Worm (Caenorhabditis elegans) whole organism, L4 larva: ENCODE measurements around the gene C37C3.10.

ENCODE experiments used
- D1046.2 ChIP-seq: fragments of 200-800 bp; sonication (Bioruptor generic); IDR thresholded peaks from 2 replicates; pipeline ENCODE4 v1.3.6; 2022; ENCODE audit warnings: missing genetic modification characterization, missing compliant biosample characterization
- R02D3.7 ChIP-seq: fragments of 150-350 bp; sonication (generic microtip); optimal IDR thresholded peaks from 3 replicates; lab custom pipeline; 2014; ENCODE audit warnings: missing biosample characterization, missing genetic modification characterization
- Y105C5A.15 ChIP-seq: fragments of 200-800 bp; sonication (Bioruptor generic); IDR thresholded peaks from 2 replicates; pipeline ENCODE4 v1.3.6; 2022; ENCODE audit warnings: missing genetic modification characterization, missing compliant biosample characterization
- ZK337.2 ChIP-seq: fragments of 200-800 bp; sonication (Bioruptor generic); IDR thresholded peaks from 2 replicates; pipeline ENCODE4 v1.3.6; 2022; ENCODE audit warnings: missing genetic modification reagents, missing genetic modification characterization, missing compliant biosample characterization
- arid-1 ChIP-seq: fragments of 200-800 bp; sonication (Bioruptor generic); conservative IDR thresholded peaks from 2 replicates; pipeline ENCODE4 v1.3.6; 2022; ENCODE audit warnings: missing genetic modification reagents, missing genetic modification characterization, missing compliant biosample characterization
- attf-4 ChIP-seq: sonication (generic microtip); optimal IDR thresholded peaks from 3 replicates; lab custom pipeline; 2017; ENCODE audit warnings: missing biosample characterization, missing genetic modification characterization
- ces-1 ChIP-seq: fragments of 150-350 bp; sonication (generic microtip); optimal IDR thresholded peaks from 4 replicates; lab custom pipeline; 2014; ENCODE audit warnings: missing biosample characterization, missing genetic modification reagents, missing genetic modification characterization
- daf-16 ChIP-seq, 3 experiments: sonication (generic microtip); optimal IDR thresholded peaks; 2 replicates each; lab custom pipeline; 2016 to 2017; ENCODE audit warnings: missing genetic modification characterization in 3 of 3, missing genetic modification reagents in 3 of 3, mild to moderate bottlenecking in 2 of 3, missing compliant biosample characterization in 2 of 3, missing biosample characterization in 1 of 3, moderate library complexity in 1 of 3
- dmd-6 ChIP-seq: fragments of 200-800 bp; sonication (Bioruptor generic); IDR thresholded peaks from 2 replicates; pipeline ENCODE4 v1.3.6; 2022; ENCODE audit warnings: missing genetic modification reagents, missing genetic modification characterization, missing compliant biosample characterization
- duxl-1 ChIP-seq: sonication (generic microtip); optimal IDR thresholded peaks from 2 replicates; lab custom pipeline; 2016; ENCODE audit warnings: mild to moderate bottlenecking, missing genetic modification characterization, moderate library complexity, missing compliant biosample characterization; ENCODE audit not compliant: poor library complexity
- dve-1 ChIP-seq: sonication (generic microtip); optimal IDR thresholded peaks from 2 replicates; lab custom pipeline; 2017; ENCODE audit warnings: antibody characterized with exemption, mild to moderate bottlenecking, missing genetic modification characterization, missing compliant biosample characterization; ENCODE audit not compliant: insufficient read depth
- egl-27 ChIP-seq: sonication (generic microtip); optimal IDR thresholded peaks from 3 replicates; lab custom pipeline; 2017; ENCODE audit warnings: missing biosample characterization, missing genetic modification reagents, missing genetic modification characterization
- fkh-10 ChIP-seq: fragments of 150-350 bp; optimal IDR thresholded peaks from 2 replicates; lab custom pipeline; 2014; ENCODE audit warnings: missing biosample characterization, missing genetic modification reagents, missing genetic modification characterization
- hlh-30 ChIP-seq: sonication (generic microtip); optimal IDR thresholded peaks from 2 replicates; lab custom pipeline; 2017; ENCODE audit warnings: antibody characterized with exemption, mild to moderate bottlenecking, missing genetic modification characterization, missing compliant biosample characterization; ENCODE audit not compliant: insufficient read depth
- jun-1 ChIP-seq: fragments of 150-350 bp; optimal IDR thresholded peaks from 2 replicates; lab custom pipeline; 2014; ENCODE audit warnings: missing biosample characterization, missing genetic modification reagents, missing genetic modification characterization
- lim-7 ChIP-seq: fragments of 200-800 bp; sonication (Bioruptor generic); IDR thresholded peaks from 2 replicates; pipeline ENCODE4 v1.3.6; 2022; ENCODE audit warnings: missing genetic modification characterization, missing compliant biosample characterization
- lin-1 ChIP-seq: fragments of 200-800 bp; sonication (Bioruptor generic); IDR thresholded peaks from 2 replicates; pipeline ENCODE4 v1.3.6; 2022; ENCODE audit warnings: missing genetic modification reagents, missing genetic modification characterization, missing compliant biosample characterization
- lin-15B ChIP-seq: fragments of 150-350 bp; sonication (generic microtip); optimal IDR thresholded peaks from 3 replicates; lab custom pipeline; 2014; ENCODE audit warnings: missing biosample characterization, missing genetic modification characterization
- lin-38 ChIP-seq: fragments of 200-800 bp; sonication (Bioruptor generic); IDR thresholded peaks from 2 replicates; pipeline ENCODE4 v1.3.6; 2022; ENCODE audit warnings: missing genetic modification reagents, missing genetic modification characterization, missing compliant biosample characterization
- lin-39 ChIP-seq: fragments of 150-350 bp; optimal IDR thresholded peaks from 2 replicates; lab custom pipeline; 2014; ENCODE audit warnings: missing biosample characterization, missing genetic modification reagents, missing genetic modification characterization
- mdl-1 ChIP-seq, 2 experiments: fragments of 150-350 bp in 1 of 2; sonication (generic microtip) in 1 of 2; optimal IDR thresholded peaks; 2 replicates each; lab custom pipeline; 2014 to 2017; ENCODE audit warnings: missing biosample characterization in 2 of 2, missing genetic modification characterization in 2 of 2
- mep-1 ChIP-seq: fragments of 150-350 bp; sonication (generic microtip); optimal IDR thresholded peaks from 3 replicates; lab custom pipeline; 2014; ENCODE audit warnings: missing biosample characterization, missing genetic modification characterization
- mes-2 ChIP-seq: sonication (generic microtip); optimal IDR thresholded peaks from 2 replicates; lab custom pipeline; 2016; ENCODE audit warnings: missing genotype, mild to moderate bottlenecking, missing genetic modification characterization, missing compliant biosample characterization; ENCODE audit not compliant: poor library complexity, severe bottlenecking
- nhr-76 ChIP-seq: fragments of 150-350 bp; optimal IDR thresholded peaks from 2 replicates; lab custom pipeline; 2014; ENCODE audit warnings: missing biosample characterization, missing genetic modification characterization
- nhr-77 ChIP-seq: fragments of 150-350 bp; optimal IDR thresholded peaks from 2 replicates; lab custom pipeline; 2014; ENCODE audit warnings: missing biosample characterization, missing genetic modification characterization
- php-3 ChIP-seq: fragments of 200-800 bp; sonication (Bioruptor generic); IDR thresholded peaks from 2 replicates; pipeline ENCODE4 v1.3.6; 2022; ENCODE audit warnings: missing genetic modification reagents, missing genetic modification characterization, missing compliant biosample characterization
- pqm-1 ChIP-seq: sonication (generic microtip); optimal IDR thresholded peaks from 2 replicates; lab custom pipeline; 2017; ENCODE audit warnings: missing biosample characterization, missing genetic modification characterization
- sdz-12 ChIP-seq: fragments of 200-800 bp; sonication (Bioruptor generic); optimal IDR thresholded peaks from 2 replicates; lab custom pipeline; 2018; ENCODE audit warnings: mild to moderate bottlenecking, missing genetic modification characterization, missing compliant biosample characterization
- spr-1 ChIP-seq: sonication (generic microtip); optimal IDR thresholded peaks from 2 replicates; lab custom pipeline; 2016; ENCODE audit warnings: mild to moderate bottlenecking, missing genetic modification characterization, missing compliant biosample characterization
- tag-97 ChIP-seq: fragments of 200-800 bp; sonication (Bioruptor generic); IDR thresholded peaks from 2 replicates; pipeline ENCODE4 v1.3.6; 2022; ENCODE audit warnings: missing genetic modification characterization, missing compliant biosample characterization
- tra-1 ChIP-seq: fragments of 200-800 bp; sonication (Bioruptor generic); IDR thresholded peaks from 2 replicates; pipeline ENCODE4 v1.3.6; 2022; ENCODE audit warnings: missing genetic modification reagents, missing genetic modification characterization, missing compliant biosample characterization
- unc-39 ChIP-seq: sonication (generic microtip); optimal IDR thresholded peaks from 2 replicates; lab custom pipeline; 2017; ENCODE audit warnings: missing biosample characterization, missing genetic modification characterization
- unc-62 ChIP-seq, 3 experiments: fragments of 150-350 bp in 1 of 3; sonication (generic microtip); optimal IDR thresholded peaks in 2 of 3; peaks in 1 of 3; 1 replicate in 1 of 3; 2 replicates in 2 of 3; lab custom pipeline; 2014 to 2017; ENCODE audit warnings: missing biosample characterization in 3 of 3, missing genetic modification characterization in 3 of 3, missing genetic modification reagents in 3 of 3, missing genotype in 1 of 3
- zag-1 ChIP-seq: fragments of 150-350 bp; optimal IDR thresholded peaks from 2 replicates; lab custom pipeline; 2014; ENCODE audit warnings: missing biosample characterization, missing genetic modification characterization
- zfp-3 ChIP-seq: fragments of 200-800 bp; sonication (Bioruptor generic); conservative IDR thresholded peaks from 2 replicates; pipeline ENCODE4 v1.3.6; 2022; ENCODE audit warnings: missing genetic modification reagents, missing genetic modification characterization, missing compliant biosample characterization
- zip-2 ChIP-seq: fragments of 150-350 bp; optimal IDR thresholded peaks from 2 replicates; lab custom pipeline; 2014; ENCODE audit warnings: missing biosample characterization, missing genetic modification characterization
- ztf-11 ChIP-seq: fragments of 150-350 bp; optimal IDR thresholded peaks from 2 replicates; lab custom pipeline; 2014; ENCODE audit warnings: missing biosample characterization, missing genetic modification characterization
- ztf-7 ChIP-seq: fragments of 150-350 bp; optimal IDR thresholded peaks from 2 replicates; lab custom pipeline; 2014; ENCODE audit warnings: missing biosample characterization, missing genetic modification characterization

C37C3.10 gene

ce11 chrV:7863020-7863523 is at the start of gene C37C3.10:
Gene C37C3.10 (minus strand): TSS chrV:7863070.
- peak; percentile 22; the same call in 1 of the 2 replicates for TF ChIP-seq dmd-6
- no peak for TF ChIP-seq tra-1
- no peak for TF ChIP-seq ces-1
- TF ChIP-seq, all 104 proteins: peak for 1

- TF ChIP-seq daf-16 (GFP tag; optimal IDR thresholded peaks at IDR 0.05; lab: Kevin White, UChicago) (peak in 1 of 2 experiments; percentile 94), daf-16 (tag; optimal IDR thresholded peaks at IDR 0.05; lab: Kevin White, UChicago) (no peak), spr-1 (tag; lab: Kevin White, UChicago) (no peak)
These were observed 45.6 kb upstream of the C37C3.10 start for ce11 chrV:7908431-7908830.

- TF ChIP-seq zag-1 (no peak), lin-39 (tag; lab: Kevin White, UChicago) (no peak), ZK337.2 (GFP tag; lab: Robert Waterston, UW) (no peak), lim-7 (no peak), jun-1 (no peak), ztf-11 (no peak), D1046.2 (GFP tag; lab: Robert Waterston, UW) (no peak), unc-62 (GFP tag; optimal IDR thresholded peaks at IDR 0.05 in 1 of 2; lab: Kevin White, UChicago) (peak in 1 of 2 experiments; percentile 80), unc-62 (tag; optimal IDR thresholded peaks at IDR 0.05; lab: Kevin White, UChicago) (no peak), lin-38 (GFP tag; lab: Robert Waterston, UW) (no peak), mep-1 (no peak), hlh-30 (tag; lab: Kevin White, UChicago) (no peak), egl-27 (tag; lab: Kevin White, UChicago) (no peak), fkh-10 (GFP tag; lab: Kevin White, UChicago) (peak; percentile 92), tag-97 (GFP tag; lab: Robert Waterston, UW) (no peak), Y105C5A.15 (GFP tag; lab: Robert Waterston, UW) (no peak), lin-1 (GFP tag; lab: Robert Waterston, UW) (no peak), arid-1 (GFP tag; lab: Robert Waterston, UW) (no peak), daf-16 (GFP tag; optimal IDR thresholded peaks at IDR 0.05; lab: Kevin White, UChicago) (no peak), daf-16 (tag; optimal IDR thresholded peaks at IDR 0.05; lab: Kevin White, UChicago) (no peak)
These were observed 41.5 kb upstream of the C37C3.10 start for ce11 chrV:7904389-7904788.

- no peak for TF ChIP-seq lin-15B (tag; lab: Kevin White, UChicago)
- no peak for TF ChIP-seq R02D3.7 (tag; lab: Kevin White, UChicago)
- TF ChIP-seq pqm-1 (tag; lab: Kevin White, UChicago), result no peak
- no peak for TF ChIP-seq mdl-1 (tag; optimal IDR thresholded peaks at IDR 0.05; lab: Kevin White, UChicago)
- TF ChIP-seq, all 104 proteins: peak for 0
These were observed 38.4 kb upstream of the C37C3.10 start for ce11 chrV:7901222-7901621.

ce11 chrV:7899761-7900160 is 36.9 kb upstream of the C37C3.10 start, which contains the start of gene F40A3.7:
Gene F40A3.7 (minus strand): TSS chrV:7899861.
- no peak for TF ChIP-seq php-3 (GFP tag; lab: Robert Waterston, UW)
- no peak for TF ChIP-seq zip-2 (tag; lab: Kevin White, UChicago)
- no peak for TF ChIP-seq zfp-3 (GFP tag; lab: Robert Waterston, UW)
- no peak for TF ChIP-seq jun-1
- TF ChIP-seq arid-1 (GFP tag; lab: Robert Waterston, UW), result no peak
- no peak for TF ChIP-seq mes-2 (tag; lab: Kevin White, UChicago)
- TF ChIP-seq nhr-77, result no peak
- no peak for TF ChIP-seq tra-1
- TF ChIP-seq nhr-76, result no peak
- no peak for TF ChIP-seq duxl-1 (tag; lab: Kevin White, UChicago)
- no peak for TF ChIP-seq dve-1 (tag; lab: Kevin White, UChicago)
- TF ChIP-seq attf-4, result no peak
- TF ChIP-seq sdz-12 (GFP tag; lab: Kevin White, UChicago), result no peak
- no peak for TF ChIP-seq unc-39
- no peak for TF ChIP-seq D1046.2 (GFP tag; lab: Robert Waterston, UW)
- no peak for TF ChIP-seq ztf-7
